In genomic region chrV:1868596-1869263, ce11 we compare ENCODE assay signal across 4 worm cellular contexts.
TF ChIP-seq lines count a peak whose summit lies in the region.

Gene knl-3, plus strand, starts transcription at chrV:1869213.

TF ChIP-seq in whole organism, L2 larva, 48 proteins besides CTCF, POLR2A, EP300 and RAD21 (continued from another document):
- no peak for TF ChIP-seq peb-1 (tag; optimal IDR thresholded peaks at IDR 0.05; lab: Kevin White, UChicago)
- TF ChIP-seq dmd-4 (tag; optimal IDR thresholded peaks at IDR 0.05; lab: Kevin White, UChicago) = no peak
- TF ChIP-seq zag-1 (tag; optimal IDR thresholded peaks at IDR 0.05; lab: Kevin White, UChicago) = peak; percentile 32
- peak; percentile 63 for TF ChIP-seq fos-1 (tag; optimal IDR thresholded peaks at IDR 0.05; lab: Kevin White, UChicago)
- no peak for TF ChIP-seq nhr-23 (tag; optimal IDR thresholded peaks at IDR 0.05; lab: Kevin White, UChicago)
- TF ChIP-seq sma-9 (GFP tag; optimal IDR thresholded peaks at IDR 0.05; lab: Kevin White, UChicago) = no peak
- TF ChIP-seq sma-9 (tag; optimal IDR thresholded peaks at IDR 0.05; lab: Kevin White, UChicago) = no peak
- peak; percentile 56 for TF ChIP-seq sem-4 (tag; optimal IDR thresholded peaks at IDR 0.05; lab: Kevin White, UChicago)
- no peak for TF ChIP-seq ztf-1 (GFP tag; conservative IDR thresholded peaks at IDR 0.05; lab: Robert Waterston, UW)
- peak; percentile 31 for TF ChIP-seq R02D3.7 (tag; optimal IDR thresholded peaks at IDR 0.05; lab: Kevin White, UChicago)
- no peak for TF ChIP-seq elt-1 (tag; optimal IDR thresholded peaks at IDR 0.05; lab: Kevin White, UChicago)
- TF ChIP-seq mdl-1 (tag; optimal IDR thresholded peaks at IDR 0.05; lab: Kevin White, UChicago) = peak in 1 of 2 experiments; percentile 41
- TF ChIP-seq ztf-11 (tag; optimal IDR thresholded peaks at IDR 0.05; lab: Kevin White, UChicago) = no peak
- TF ChIP-seq lin-13 (GFP tag; optimal IDR thresholded peaks at IDR 0.05; lab: Kevin White, UChicago) = peak; percentile 86
- no peak for TF ChIP-seq alr-1 (tag; optimal IDR thresholded peaks at IDR 0.05; lab: Kevin White, UChicago)
- TF ChIP-seq crh-2 (tag; optimal IDR thresholded peaks at IDR 0.05; lab: Kevin White, UChicago) = peak; percentile 93
- TF ChIP-seq skn-1 (tag; optimal IDR thresholded peaks at IDR 0.05; lab: Kevin White, UChicago) = no peak
- TF ChIP-seq unc-62 (GFP tag; optimal IDR thresholded peaks at IDR 0.05; lab: Kevin White, UChicago) = no peak
- TF ChIP-seq unc-55 (GFP tag; optimal IDR thresholded peaks at IDR 0.05; lab: Kevin White, UChicago) = peak; percentile 92
- TF ChIP-seq unc-39 (tag; optimal IDR thresholded peaks at IDR 0.05; lab: Kevin White, UChicago) = no peak
- TF ChIP-seq F13H6.1 (tag; optimal IDR thresholded peaks at IDR 0.05; lab: Kevin White, UChicago) = peak; percentile 84
- TF ChIP-seq ZK546.5 (tag; optimal IDR thresholded peaks at IDR 0.05; lab: Kevin White, UChicago) = peak; percentile 2
TF ChIP-seq in whole organism, L2 larva: peak in this region for 26.

TF ChIP-seq in whole organism, L4 larva, 104 proteins besides CTCF, POLR2A, EP300 and RAD21 (continued from another document and continues in another):
- TF ChIP-seq pqm-1 (tag; optimal IDR thresholded peaks at IDR 0.05; lab: Kevin White, UChicago) = no peak
- peak; percentile 33 for TF ChIP-seq mxl-3 (GFP tag; optimal IDR thresholded peaks at IDR 0.05; lab: Kevin White, UChicago)
- TF ChIP-seq ceh-28 (tag; optimal IDR thresholded peaks at IDR 0.05; lab: Kevin White, UChicago) = no peak
- TF ChIP-seq dpl-1 (GFP tag; optimal IDR thresholded peaks at IDR 0.05; lab: Kevin White, UChicago) = peak; percentile 98
- TF ChIP-seq ztf-11 (tag; optimal IDR thresholded peaks at IDR 0.05; lab: Kevin White, UChicago) = no peak
- peak; percentile 81 for TF ChIP-seq dmd-9 (GFP tag; IDR thresholded peaks at IDR 0.05; lab: Robert Waterston, UW)
- TF ChIP-seq lin-29 (GFP tag; IDR thresholded peaks at IDR 0.05; lab: Robert Waterston, UW) = peak; percentile 64
- peak; percentile 87 for TF ChIP-seq rbr-2 (tag; optimal IDR thresholded peaks at IDR 0.05; lab: Kevin White, UChicago)
- TF ChIP-seq dve-1 (tag; optimal IDR thresholded peaks at IDR 0.05; lab: Kevin White, UChicago; ENCODE audit: insufficient read depth) = peak; percentile 86
- TF ChIP-seq ceh-62 (tag; optimal IDR thresholded peaks at IDR 0.05; lab: Kevin White, UChicago) = no peak
- peak in 1 of 2 experiments; percentile 45 for TF ChIP-seq daf-16 (GFP tag; optimal IDR thresholded peaks at IDR 0.05; lab: Kevin White, UChicago)
- TF ChIP-seq daf-16 (tag; optimal IDR thresholded peaks at IDR 0.05; lab: Kevin White, UChicago) = peak; percentile 44
- peak; percentile 60 for TF ChIP-seq F37D6.2 (tag; optimal IDR thresholded peaks at IDR 0.05; lab: Kevin White, UChicago)
- TF ChIP-seq skn-1 (tag; optimal IDR thresholded peaks at IDR 0.05; lab: Kevin White, UChicago) = no peak
- peak; percentile 44 for TF ChIP-seq snpc-4 (tag; optimal IDR thresholded peaks at IDR 0.05; lab: Kevin White, UChicago)
- TF ChIP-seq Y48G9A.11 (GFP tag; IDR thresholded peaks at IDR 0.05; lab: Robert Waterston, UW) = peak; percentile 84
- no peak for TF ChIP-seq Y5F2A.4 (GFP tag; optimal IDR thresholded peaks at IDR 0.05; lab: Kevin White, UChicago)
- TF ChIP-seq nhr-42 (GFP tag; IDR thresholded peaks at IDR 0.05; lab: Robert Waterston, UW) = peak; percentile 89
- TF ChIP-seq snpc-1.2 (GFP tag; IDR thresholded peaks at IDR 0.05; lab: Robert Waterston, UW) = peak; percentile 80
- peak; percentile 40 for TF ChIP-seq nhr-48 (tag; optimal IDR thresholded peaks at IDR 0.05; lab: Kevin White, UChicago)
- peak; percentile 93 for TF ChIP-seq T26A8.4 (GFP tag; IDR thresholded peaks at IDR 0.05; lab: Robert Waterston, UW)
- TF ChIP-seq set-16 (GFP tag; IDR thresholded peaks at IDR 0.05; lab: Robert Waterston, UW) = no peak; the same call in 1 of the 2 replicates
- TF ChIP-seq ceh-82 (tag; optimal IDR thresholded peaks at IDR 0.05; lab: Kevin White, UChicago) = no peak
- TF ChIP-seq ceh-44 (GFP tag; IDR thresholded peaks at IDR 0.05; lab: Robert Waterston, UW) = peak; percentile 42; the same call in 1 of the 2 replicates
- TF ChIP-seq sdz-12 (GFP tag; optimal IDR thresholded peaks at IDR 0.05; lab: Kevin White, UChicago) = no peak
- TF ChIP-seq lin-13 (GFP tag; optimal IDR thresholded peaks at IDR 0.05; lab: Kevin White, UChicago) = peak; percentile 87
- TF ChIP-seq hlh-30 (tag; optimal IDR thresholded peaks at IDR 0.05; lab: Kevin White, UChicago; ENCODE audit: insufficient read depth) = peak; percentile 81
- TF ChIP-seq mes-2 (tag; optimal IDR thresholded peaks at IDR 0.05; lab: Kevin White, UChicago; ENCODE audit: poor library complexity, severe bottlenecking) = peak; percentile 93
- TF ChIP-seq nhr-25 (tag; optimal IDR thresholded peaks at IDR 0.05; lab: Kevin White, UChicago; ENCODE audit: borderline replicate concordance, insufficient read depth) = peak; percentile 67
- TF ChIP-seq cey-2 (tag; optimal IDR thresholded peaks at IDR 0.05; lab: Kevin White, UChicago; ENCODE audit: borderline replicate concordance, insufficient read depth) = no peak
- TF ChIP-seq Y105C5A.15 (GFP tag; IDR thresholded peaks at IDR 0.05; lab: Robert Waterston, UW) = no peak
- peak; percentile 72 for TF ChIP-seq D1046.2 (GFP tag; IDR thresholded peaks at IDR 0.05; lab: Robert Waterston, UW)
- peak; percentile 57 for TF ChIP-seq nhr-6 (tag; optimal IDR thresholded peaks at IDR 0.05; lab: Kevin White, UChicago)
- peak; percentile 54; the same call in 1 of the 2 replicates for TF ChIP-seq tra-1 (GFP tag; IDR thresholded peaks at IDR 0.05; lab: Robert Waterston, UW)
- TF ChIP-seq hif-1 (tag; optimal IDR thresholded peaks at IDR 0.05; lab: Kevin White, UChicago) = peak; percentile 0 to 66
- peak; percentile 92 for TF ChIP-seq mep-1 (tag; optimal IDR thresholded peaks at IDR 0.05; lab: Kevin White, UChicago)

TF ChIP-seq in whole organism, late embryonic, 69 proteins besides CTCF, POLR2A, EP300 and RAD21 (continued from another document and continues in another):
- TF ChIP-seq hlh-15 (tag; optimal IDR thresholded peaks at IDR 0.05; lab: Kevin White, UChicago) (no peak), ceh-18 (tag; optimal IDR thresholded peaks at IDR 0.05; lab: Kevin White, UChicago) (peak; percentile 49), hlh-8 (tag; optimal IDR thresholded peaks at IDR 0.05; lab: Kevin White, UChicago) (no peak), ceh-6 (GFP tag; optimal IDR thresholded peaks at IDR 0.05; lab: Kevin White, UChicago) (no peak), mec-3 (tag; optimal IDR thresholded peaks at IDR 0.05; lab: Kevin White, UChicago; ENCODE audit: borderline replicate concordance) (no peak), sdc-2 (tag; optimal IDR thresholded peaks at IDR 0.05; lab: Kevin White, UChicago) (peak; percentile 30), unc-55 (GFP tag; optimal IDR thresholded peaks at IDR 0.05; lab: Kevin White, UChicago) (peak; percentile 26), ceh-22 (tag; optimal IDR thresholded peaks at IDR 0.05; lab: Kevin White, UChicago) (no peak), rnt-1 (tag; optimal IDR thresholded peaks at IDR 0.05; lab: Kevin White, UChicago) (peak; percentile 53), elt-4 (tag; optimal IDR thresholded peaks at IDR 0.05; lab: Kevin White, UChicago) (no peak), ama-1 (optimal IDR thresholded peaks at IDR 0.05; lab: Kevin White, UChicago) (no peak), ttx-3 (tag; optimal IDR thresholded peaks at IDR 0.05; lab: Kevin White, UChicago) (peak; percentile 31), ceh-30 (tag; optimal IDR thresholded peaks at IDR 0.05; lab: Kevin White, UChicago) (peak; percentile 67), eyg-1 (tag; optimal IDR thresholded peaks at IDR 0.05; lab: Kevin White, UChicago) (no peak), sox-4 (tag; optimal IDR thresholded peaks at IDR 0.05; lab: Kevin White, UChicago) (peak; percentile 64), fax-1 (tag; optimal IDR thresholded peaks at IDR 0.05; lab: Kevin White, UChicago) (peak; percentile 37), K02D7.2 (tag; optimal IDR thresholded peaks at IDR 0.05; lab: Kevin White, UChicago) (peak; percentile 52), lim-6 (tag; optimal IDR thresholded peaks at IDR 0.05; lab: Kevin White, UChicago) (peak; percentile 28), ceh-14 (tag; optimal IDR thresholded peaks at IDR 0.05; lab: Kevin White, UChicago) (peak; percentile 66), ceh-48 (tag; optimal IDR thresholded peaks at IDR 0.05; lab: Kevin White, UChicago) (peak; percentile 68), ets-4 (tag; optimal IDR thresholded peaks at IDR 0.05; lab: Kevin White, UChicago) (peak; percentile 7), ref-2 (tag; optimal IDR thresholded peaks at IDR 0.05; lab: Kevin White, UChicago) (peak; percentile 61), tbx-2 (tag; optimal IDR thresholded peaks at IDR 0.05; lab: Kevin White, UChicago) (peak; percentile 54), hlh-30 (tag; optimal IDR thresholded peaks at IDR 0.05; lab: Kevin White, UChicago; ENCODE audit: insufficient read depth) (peak; percentile 47), ceh-34 (tag; optimal IDR thresholded peaks at IDR 0.05; lab: Kevin White, UChicago) (peak; percentile 68), ceh-45 (GFP tag; IDR thresholded peaks at IDR 0.05; lab: Robert Waterston, UW) (peak; percentile 56; the same call in 1 of the 2 replicates), tbx-7 (tag; optimal IDR thresholded peaks at IDR 0.05; lab: Kevin White, UChicago) (no peak), ceh-24 (tag; optimal IDR thresholded peaks at IDR 0.05; lab: Kevin White, UChicago) (peak; percentile 19), fkh-6 (tag; optimal IDR thresholded peaks at IDR 0.05; lab: Kevin White, UChicago) (peak; percentile 12), elt-2 (tag; optimal IDR thresholded peaks at IDR 0.05; lab: Kevin White, UChicago) (peak; percentile 77), ceh-2 (tag; optimal IDR thresholded peaks at IDR 0.05; lab: Kevin White, UChicago) (peak; percentile 70), pros-1 (tag; optimal IDR thresholded peaks at IDR 0.05; lab: Kevin White, UChicago) (no peak), ahr-1 (tag; optimal IDR thresholded peaks at IDR 0.05; lab: Kevin White, UChicago) (peak; percentile 12), pha-2 (tag; optimal IDR thresholded peaks at IDR 0.05; lab: Kevin White, UChicago) (peak; percentile 66), pha-4 (tag; optimal IDR thresholded peaks at IDR 0.05; lab: Kevin White, UChicago) (no peak), hlh-6 (tag; optimal IDR thresholded peaks at IDR 0.05; lab: Kevin White, UChicago) (no peak), ceh-9 (tag; optimal IDR thresholded peaks at IDR 0.05; lab: Kevin White, UChicago) (no peak), zip-5 (tag; optimal IDR thresholded peaks at IDR 0.05; lab: Kevin White, UChicago) (no peak), unc-42 (tag; optimal IDR thresholded peaks at IDR 0.05; lab: Kevin White, UChicago) (peak; percentile 80), pat-9 (tag; optimal IDR thresholded peaks at IDR 0.05; lab: Kevin White, UChicago) (peak; percentile 37), npax-4 (tag; optimal IDR thresholded peaks at IDR 0.05; lab: Kevin White, UChicago) (no peak)

TF ChIP-seq in whole organism, mixed stage, embryonic, 35 proteins besides CTCF, POLR2A, EP300 and RAD21 (continued from another document):
- TF ChIP-seq nhr-2 (tag; optimal IDR thresholded peaks at IDR 0.05; lab: Kevin White, UChicago) (no peak), unc-62 (GFP tag; optimal IDR thresholded peaks at IDR 0.05; lab: Kevin White, UChicago) (peak; percentile 28), ztf-11 (tag; optimal IDR thresholded peaks at IDR 0.05; lab: Kevin White, UChicago) (peak; percentile 49), ceh-39 (tag; optimal IDR thresholded peaks at IDR 0.05; lab: Kevin White, UChicago) (peak; percentile 66), snpc-4 (tag; optimal IDR thresholded peaks at IDR 0.05; lab: Kevin White, UChicago) (no peak), ceh-43 (GFP tag; optimal IDR thresholded peaks at IDR 0.05; lab: Kevin White, UChicago) (peak; percentile 54)
